Worm (Caenorhabditis elegans) whole organism, L2 larva: Measurements from ENCODE around the gene cpn-2.
A peak's percentile ranks its signal among the peaks of the same experiment; 100 is the strongest.

ENCODE experiments used
- C34F6.9 ChIP-seq: fragments of 150-350 bp; optimal IDR thresholded peaks from 2 replicates; lab custom pipeline; 2014; ENCODE audit warnings: missing biosample characterization, missing genetic modification characterization
- F13H6.1 ChIP-seq: sonication (generic microtip); optimal IDR thresholded peaks from 2 replicates; lab custom pipeline; 2016; ENCODE audit warnings: missing genetic modification characterization, missing compliant biosample characterization
- R02D3.7 ChIP-seq: fragments of 150-350 bp; optimal IDR thresholded peaks from 2 replicates; lab custom pipeline; 2014; ENCODE audit warnings: missing biosample characterization, missing genetic modification characterization
- alr-1 ChIP-seq: fragments of 150-350 bp; optimal IDR thresholded peaks from 2 replicates; lab custom pipeline; 2014; ENCODE audit warnings: missing biosample characterization, missing genetic modification characterization
- aly-2 ChIP-seq: fragments of 150-350 bp; optimal IDR thresholded peaks from 2 replicates; lab custom pipeline; 2014; ENCODE audit warnings: missing biosample characterization, missing genetic modification characterization
- ama-1 ChIP-seq: fragments of 150-350 bp; optimal IDR thresholded peaks from 2 replicates; lab custom pipeline; 2018; ENCODE audit warnings: inconsistent platforms
- blmp-1 ChIP-seq: sonication (generic microtip); optimal IDR thresholded peaks from 2 replicates; lab custom pipeline; 2017; ENCODE audit warnings: missing genetic modification characterization, mild to moderate bottlenecking, missing compliant biosample characterization, antibody characterized with exemption, moderate library complexity; ENCODE audit not compliant: insufficient read depth
- ceh-16 ChIP-seq: fragments of 150-350 bp; optimal IDR thresholded peaks from 2 replicates; lab custom pipeline; 2014; ENCODE audit warnings: missing biosample characterization, missing genetic modification characterization
- ceh-82 ChIP-seq: fragments of 150-350 bp; optimal IDR thresholded peaks from 2 replicates; lab custom pipeline; 2014; ENCODE audit warnings: missing biosample characterization, missing genetic modification characterization
- crh-2 ChIP-seq: sonication (generic microtip); optimal IDR thresholded peaks from 2 replicates; lab custom pipeline; 2017; ENCODE audit warnings: missing biosample characterization, missing genetic modification characterization
- egl-27 ChIP-seq: sonication (generic microtip); optimal IDR thresholded peaks from 3 replicates; lab custom pipeline; 2017; ENCODE audit warnings: missing biosample characterization, missing genetic modification reagents, missing genetic modification characterization
- elt-1 ChIP-seq: fragments of 150-350 bp; optimal IDR thresholded peaks from 2 replicates; lab custom pipeline; 2014; ENCODE audit warnings: missing biosample characterization, missing genetic modification characterization
- elt-3 ChIP-seq: sonication (generic microtip); optimal IDR thresholded peaks from 2 replicates; lab custom pipeline; 2017; ENCODE audit warnings: missing biosample characterization, missing genetic modification characterization
- fos-1 ChIP-seq: fragments of 150-350 bp; optimal IDR thresholded peaks from 2 replicates; lab custom pipeline; 2014; ENCODE audit warnings: missing biosample characterization, missing genetic modification characterization
- gmeb-1 ChIP-seq: fragments of 150-350 bp; optimal IDR thresholded peaks from 2 replicates; lab custom pipeline; 2014; ENCODE audit warnings: missing biosample characterization, missing genetic modification characterization
- lin-11 ChIP-seq: fragments of 150-350 bp; sonication (generic microtip); optimal IDR thresholded peaks from 2 replicates; lab custom pipeline; 2014; ENCODE audit warnings: missing biosample characterization, missing genetic modification characterization, inconsistent platforms, mixed read lengths
- lin-13 ChIP-seq: fragments of 150-350 bp; optimal IDR thresholded peaks from 2 replicates; lab custom pipeline; 2014; ENCODE audit warnings: missing biosample characterization, missing genetic modification reagents, missing genetic modification characterization
- lin-39 ChIP-seq: fragments of 150-350 bp; optimal IDR thresholded peaks from 2 replicates; lab custom pipeline; 2014; ENCODE audit warnings: missing biosample characterization, missing genetic modification reagents, missing genetic modification characterization
- lsy-2 ChIP-seq, 2 experiments: fragments of 150-350 bp in 1 of 2; sonication (generic microtip) in 1 of 2; optimal IDR thresholded peaks; 2 replicates each; lab custom pipeline; 2014 to 2017; ENCODE audit warnings: missing biosample characterization in 2 of 2, missing genetic modification characterization in 2 of 2
- mab-5 ChIP-seq: fragments of 150-350 bp; optimal IDR thresholded peaks from 2 replicates; lab custom pipeline; 2014; ENCODE audit warnings: missing biosample characterization, missing genetic modification characterization
- mbf-1 ChIP-seq: sonication (generic microtip); optimal IDR thresholded peaks from 2 replicates; lab custom pipeline; 2017; ENCODE audit warnings: missing biosample characterization, missing genetic modification characterization
- mdl-1 ChIP-seq, 2 experiments: fragments of 150-350 bp in 1 of 2; sonication (generic microtip) in 1 of 2; optimal IDR thresholded peaks; 2 replicates each; lab custom pipeline; 2017; ENCODE audit warnings: missing biosample characterization in 2 of 2, missing genetic modification characterization in 2 of 2
- nhr-12 ChIP-seq: fragments of 150-350 bp; optimal IDR thresholded peaks from 2 replicates; lab custom pipeline; 2014; ENCODE audit warnings: missing biosample characterization, missing genetic modification characterization
- nhr-21 ChIP-seq: fragments of 150-350 bp; optimal IDR thresholded peaks from 2 replicates; lab custom pipeline; 2014; ENCODE audit warnings: missing biosample characterization, missing genetic modification characterization
- nhr-23 ChIP-seq: fragments of 150-350 bp; optimal IDR thresholded peaks from 2 replicates; lab custom pipeline; 2014; ENCODE audit warnings: missing biosample characterization, missing genetic modification reagents, missing genetic modification characterization
- nhr-237 ChIP-seq: fragments of 150-350 bp; optimal IDR thresholded peaks from 2 replicates; lab custom pipeline; 2014; ENCODE audit warnings: missing biosample characterization, missing genetic modification characterization
- nhr-25 ChIP-seq: fragments of 150-350 bp; sonication (generic microtip); optimal IDR thresholded peaks from 3 replicates; lab custom pipeline; 2014; ENCODE audit warnings: missing biosample characterization, missing genetic modification characterization
- nhr-6 ChIP-seq: fragments of 150-350 bp; optimal IDR thresholded peaks from 2 replicates; lab custom pipeline; 2014; ENCODE audit warnings: missing biosample characterization, missing genetic modification characterization
- nhr-77 ChIP-seq: fragments of 150-350 bp; optimal IDR thresholded peaks from 2 replicates; lab custom pipeline; 2014; ENCODE audit warnings: missing biosample characterization, missing genetic modification characterization
- sem-4 ChIP-seq: fragments of 150-350 bp; optimal IDR thresholded peaks from 2 replicates; lab custom pipeline; 2014; ENCODE audit warnings: missing biosample characterization, missing genetic modification reagents, missing genetic modification characterization
- sma-3 ChIP-seq: sonication (generic microtip); optimal IDR thresholded peaks from 2 replicates; lab custom pipeline; 2016; ENCODE audit warnings: missing genetic modification reagents, missing genetic modification characterization, missing compliant biosample characterization
- unc-39 ChIP-seq: fragments of 150-350 bp; optimal IDR thresholded peaks from 2 replicates; lab custom pipeline; 2014; ENCODE audit warnings: missing biosample characterization, missing genetic modification characterization
- unc-55 ChIP-seq: fragments of 150-350 bp; sonication (generic microtip); optimal IDR thresholded peaks from 3 replicates; lab custom pipeline; 2014; ENCODE audit warnings: missing biosample characterization, missing genetic modification reagents, missing genetic modification characterization
- zag-1 ChIP-seq: fragments of 150-350 bp; optimal IDR thresholded peaks from 2 replicates; lab custom pipeline; 2014; ENCODE audit warnings: missing biosample characterization, missing genetic modification characterization
- ztf-1 ChIP-seq: fragments of 200-800 bp; sonication (Bioruptor generic); conservative IDR thresholded peaks from 2 replicates; pipeline ENCODE4 v1.3.6; 2022; ENCODE audit warnings: missing genetic modification characterization, missing compliant biosample characterization
- ztf-11 ChIP-seq: sonication (generic microtip); optimal IDR thresholded peaks from 2 replicates; lab custom pipeline; 2017; ENCODE audit warnings: missing biosample characterization, missing genetic modification characterization
- ztf-4 ChIP-seq: fragments of 150-350 bp; optimal IDR thresholded peaks from 2 replicates; lab custom pipeline; 2014; ENCODE audit warnings: missing biosample characterization, missing genetic modification characterization

Gene cpn-2

ce11 chrII:340714-341113 lies 3.1 kb downstream of the cpn-2 start:
- TF ChIP-seq nhr-21 (tag; lab: Kevin White, UChicago) (no peak), egl-27 (tag; lab: Kevin White, UChicago) (no peak), lin-11 (tag; lab: Kevin White, UChicago) (no peak)

DNA sequence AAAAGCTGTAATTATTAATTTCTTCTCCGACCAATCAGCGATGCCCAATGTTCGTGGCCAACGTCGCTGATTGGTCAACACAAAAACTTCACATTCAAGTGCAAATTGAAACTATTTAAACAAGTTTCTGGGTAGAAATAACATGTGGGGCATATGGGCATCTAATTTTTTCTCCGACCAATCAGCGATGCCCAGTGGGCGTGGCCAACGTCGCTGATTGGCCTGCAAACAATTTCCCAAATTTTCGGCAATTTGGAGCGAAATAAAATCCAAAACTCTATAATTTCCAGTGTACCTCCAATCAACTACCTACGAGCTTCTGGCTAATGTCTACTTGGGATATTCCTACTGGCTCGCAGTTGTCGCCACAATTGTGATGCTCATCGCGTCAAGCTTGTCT lies 3.7 kb downstream of the cpn-2 start:
- no peak for TF ChIP-seq fos-1 (tag; lab: Kevin White, UChicago)
- no peak for TF ChIP-seq nhr-23 (tag; lab: Kevin White, UChicago)
- TF ChIP-seq lsy-2 (tag; optimal IDR thresholded peaks at IDR 0.05; lab: Kevin White, UChicago), result no peak
- TF ChIP-seq alr-1 (tag; lab: Kevin White, UChicago), result no peak
- no peak for TF ChIP-seq nhr-6 (tag; lab: Kevin White, UChicago)
- TF ChIP-seq elt-1 (tag; lab: Kevin White, UChicago), result no peak
- TF ChIP-seq nhr-25 (tag; lab: Kevin White, UChicago), result no peak
- no peak for TF ChIP-seq aly-2 (tag; lab: Kevin White, UChicago)
- no peak for TF ChIP-seq C34F6.9 (tag; lab: Kevin White, UChicago)
- no peak for TF ChIP-seq nhr-12 (tag; lab: Kevin White, UChicago)
- no peak for TF ChIP-seq mab-5 (tag; lab: Kevin White, UChicago)
- no peak for TF ChIP-seq sem-4 (tag; lab: Kevin White, UChicago)
- no peak for TF ChIP-seq mbf-1 (tag; lab: Kevin White, UChicago)
- no peak for TF ChIP-seq ama-1
- no peak for TF ChIP-seq R02D3.7
- no peak for TF ChIP-seq lin-39 (tag; lab: Kevin White, UChicago)
- TF ChIP-seq ztf-1 (GFP tag; lab: Robert Waterston, UW), result no peak

DNA sequence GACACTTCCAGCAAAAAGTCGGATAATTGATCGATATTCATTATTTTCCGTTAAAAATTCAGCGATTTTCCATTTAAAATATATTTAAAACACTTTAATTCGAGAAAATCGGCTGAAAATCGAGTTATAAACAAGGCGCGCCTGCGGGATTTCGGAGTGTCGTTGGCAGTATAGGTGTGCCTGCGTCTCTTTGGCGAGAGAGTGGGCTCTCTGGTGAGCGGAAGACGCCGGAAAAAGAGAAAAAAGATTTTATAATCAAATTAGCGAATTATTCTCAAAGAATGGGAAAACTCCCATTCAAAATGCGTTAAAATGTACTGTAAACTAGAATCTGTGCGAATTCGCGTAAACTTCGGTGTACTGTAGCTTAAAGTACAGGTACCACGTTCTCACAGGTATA lies 10.2 kb downstream of the cpn-2 start, which contains the start of gene D1069.3:
Gene D1069.3, minus strand, starts transcription at position 158 of the 400 bp plus-strand sequence.
- TF ChIP-seq lin-11 (tag; lab: Kevin White, UChicago), result peak; percentile 34
- peak; percentile 49 for TF ChIP-seq C34F6.9 (tag; lab: Kevin White, UChicago)
- peak; percentile 6 for TF ChIP-seq lin-13 (GFP tag; lab: Kevin White, UChicago)
- no peak for TF ChIP-seq elt-3 (tag; lab: Kevin White, UChicago)
- TF ChIP-seq lsy-2 (tag; optimal IDR thresholded peaks at IDR 0.05; lab: Kevin White, UChicago), result peak; percentile 29 to 59
- peak; percentile 50 for TF ChIP-seq gmeb-1 (tag; lab: Kevin White, UChicago)
- TF ChIP-seq unc-55 (GFP tag; lab: Kevin White, UChicago), result peak; percentile 58
- peak; percentile 36 for TF ChIP-seq crh-2 (tag; lab: Kevin White, UChicago)
- TF ChIP-seq F13H6.1 (tag; lab: Kevin White, UChicago), result peak; percentile 2
- no peak for TF ChIP-seq nhr-77 (tag; lab: Kevin White, UChicago)
- TF ChIP-seq ceh-82 (tag; lab: Kevin White, UChicago), result no peak
- TF ChIP-seq, all 48 proteins: peak for 8

DNA sequence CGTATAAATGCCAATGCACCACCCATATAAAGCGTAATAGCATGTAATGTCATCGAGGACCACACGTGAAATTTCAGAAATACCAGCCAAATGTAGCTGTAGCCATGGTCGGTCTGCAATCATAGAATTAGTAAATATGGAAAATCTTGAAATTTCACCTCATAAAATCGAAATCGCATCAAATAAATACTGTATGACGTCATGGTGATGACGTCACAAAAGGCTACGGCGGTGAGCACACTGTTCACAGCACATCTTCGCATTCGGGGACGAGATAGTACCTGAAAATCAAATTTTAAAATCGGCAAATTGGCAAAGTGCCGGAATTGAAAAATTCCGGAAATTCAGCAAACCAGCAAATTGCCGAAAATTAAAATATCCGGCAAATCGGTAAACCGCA lies 12.2 kb downstream of the cpn-2 start:
- TF ChIP-seq unc-55 (GFP tag; lab: Kevin White, UChicago), result no peak
- TF ChIP-seq, all 48 proteins: peak for 0

- TF ChIP-seq ceh-16 (tag; lab: Kevin White, UChicago) (no peak), mab-5 (tag; lab: Kevin White, UChicago) (no peak)
Observed at ce11 chrII:354494-354893, 16.9 kb downstream of the cpn-2 start.

DNA sequence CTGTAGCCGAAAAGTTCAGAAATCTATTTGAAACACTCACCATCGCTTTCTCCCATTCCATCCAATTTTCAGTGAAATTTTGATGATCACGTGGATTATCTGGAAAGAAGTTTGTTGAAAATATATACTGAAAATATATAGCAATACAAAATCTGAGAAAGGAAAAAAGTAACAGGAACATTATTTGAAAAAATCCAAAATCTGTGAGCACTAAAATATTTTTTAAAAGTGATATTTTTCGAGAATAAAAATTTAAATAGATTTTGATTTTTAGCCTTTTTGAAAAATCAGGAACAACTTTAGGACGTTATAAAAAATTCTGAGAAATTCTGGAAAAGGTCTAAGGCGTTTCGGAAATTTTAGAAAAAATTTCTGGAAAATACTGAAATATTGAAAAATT lies 19.4 kb downstream of the cpn-2 start, which contains the start of gene dmsr-4:
Gene dmsr-4, minus strand, starts transcription at position 101 of the 400 bp plus-strand sequence.
- TF ChIP-seq blmp-1 (tag; lab: Kevin White, UChicago) (no peak), ceh-16 (tag; lab: Kevin White, UChicago) (no peak), unc-39 (tag; lab: Kevin White, UChicago) (no peak), mdl-1 (tag; optimal IDR thresholded peaks at IDR 0.05; lab: Kevin White, UChicago) (no peak), lin-13 (GFP tag; lab: Kevin White, UChicago) (no peak), ztf-11 (tag; lab: Kevin White, UChicago) (no peak), elt-3 (tag; lab: Kevin White, UChicago) (no peak), nhr-77 (tag; lab: Kevin White, UChicago) (no peak), sem-4 (tag; lab: Kevin White, UChicago) (no peak), ztf-4 (tag; lab: Kevin White, UChicago) (no peak), zag-1 (no peak), sma-3 (no peak), nhr-21 (tag; lab: Kevin White, UChicago) (no peak), nhr-237 (tag; lab: Kevin White, UChicago) (no peak), nhr-12 (tag; lab: Kevin White, UChicago) (no peak)
